Worm (Caenorhabditis elegans): ENCODE data around the gene M01B2.13.

DNA sequence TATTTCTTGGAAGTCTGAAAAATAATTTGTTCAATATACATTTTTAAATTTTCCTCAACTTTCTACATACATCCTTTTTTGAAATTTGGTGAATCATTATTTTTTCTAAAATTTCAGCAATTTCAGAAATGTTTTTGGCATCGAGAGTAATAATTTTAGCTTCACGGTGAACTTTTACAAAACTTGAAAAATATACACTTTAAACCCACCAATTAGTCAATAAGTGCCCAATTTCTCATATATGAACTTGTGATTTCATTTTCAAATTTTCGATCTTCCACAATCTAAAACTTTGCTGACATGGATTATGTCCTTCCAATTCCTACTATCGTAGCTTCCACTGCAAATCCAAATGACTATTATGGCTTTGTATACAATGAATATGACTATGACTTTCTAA, 42.0 kb downstream of the M01B2.13 start, which contains the start of gene srw-24:
- no peak for TF ChIP-seq nhr-77 (tag; optimal IDR thresholded peaks at IDR 0.05)
- no peak for TF ChIP-seq ama-1 (optimal IDR thresholded peaks at IDR 0.05)

Measured in whole organism, L2 larva.